Worm (Caenorhabditis elegans): ENCODE data around the gene F59F5.7.

The F59F5.7 gene

DNA sequence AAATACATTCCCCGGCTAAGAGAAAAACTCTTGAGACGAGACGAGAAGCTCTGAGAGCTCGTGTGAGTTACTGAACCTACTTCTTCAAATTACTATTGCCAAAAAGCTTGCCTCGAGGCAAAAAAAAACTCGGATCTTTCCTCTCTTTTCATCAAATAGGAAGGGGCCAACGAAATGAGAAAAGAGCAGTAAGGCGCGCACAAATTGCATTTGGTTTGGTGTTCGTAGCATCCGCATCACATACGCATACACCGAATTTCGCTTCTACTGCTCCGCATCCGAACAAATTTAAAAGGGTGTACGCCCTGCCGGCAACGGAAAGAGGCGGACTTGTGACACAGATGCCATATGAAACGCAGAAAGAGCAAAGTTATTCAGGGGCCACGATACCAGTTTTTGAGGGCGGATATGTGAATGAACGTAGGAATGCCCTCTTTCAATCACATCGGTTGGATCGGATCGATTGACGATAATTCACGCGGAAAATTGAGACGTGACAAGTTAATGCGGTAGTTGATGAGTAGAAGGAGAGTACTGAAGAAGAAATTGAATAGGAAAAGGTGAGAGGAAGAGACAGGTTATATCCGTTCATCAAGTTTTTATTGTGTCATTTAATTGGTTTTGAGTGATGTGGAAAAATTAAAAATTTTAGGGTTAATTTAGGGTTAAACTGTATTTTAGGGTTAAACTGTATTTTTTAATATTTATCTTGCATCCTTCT is 35.6 kb downstream of the F59F5.7 start:
- TF ChIP-seq ztf-23 (GFP tag; IDR thresholded peaks at IDR 0.05) (no peak), med-1 (GFP tag; optimal IDR thresholded peaks at IDR 0.05; ENCODE audit: insufficient read depth) (no peak), flt-1 (GFP tag; IDR thresholded peaks at IDR 0.05) (no peak), tab-1 (GFP tag; IDR thresholded peaks at IDR 0.05) (no peak), cog-1 (tag; optimal IDR thresholded peaks at IDR 0.05) (no peak), ref-1 (GFP tag; conservative IDR thresholded peaks at IDR 0.05) (no peak), T22C8.4 (GFP tag; IDR thresholded peaks at IDR 0.05) (no peak), ztf-29 (GFP tag; IDR thresholded peaks at IDR 0.05) (no peak), klf-2 (GFP tag; conservative IDR thresholded peaks at IDR 0.05) (no peak)

DNA sequence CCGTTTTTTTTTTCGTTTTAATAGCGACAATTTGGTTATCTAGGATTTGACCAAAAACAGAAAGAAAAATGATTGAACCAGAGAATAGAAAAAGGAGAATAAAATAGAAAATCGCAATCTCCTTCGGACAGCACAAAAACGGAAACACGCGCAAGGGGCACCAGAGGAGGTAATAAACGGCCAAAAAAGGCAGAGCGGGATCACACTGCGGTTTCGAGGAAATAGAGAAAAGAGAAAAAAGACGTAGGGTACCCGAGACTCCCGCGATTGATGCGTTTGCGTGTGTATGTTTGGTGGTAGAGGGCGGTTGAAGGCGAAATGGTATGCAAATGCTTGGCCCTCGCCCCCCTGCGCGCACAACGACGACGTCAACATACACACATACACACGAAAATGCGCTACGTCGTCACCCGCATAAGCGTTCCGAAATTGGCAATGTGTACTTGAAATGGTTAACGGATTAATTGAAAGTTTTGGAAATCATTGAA is 37.2 kb downstream of the F59F5.7 start:
- TF ChIP-seq tab-1 (GFP tag; IDR thresholded peaks at IDR 0.05) (0 out of 2 replicates have a peak, but pooled peaks have one; percentile 40), T22C8.4 (GFP tag; IDR thresholded peaks at IDR 0.05) (no peak)

DNA sequence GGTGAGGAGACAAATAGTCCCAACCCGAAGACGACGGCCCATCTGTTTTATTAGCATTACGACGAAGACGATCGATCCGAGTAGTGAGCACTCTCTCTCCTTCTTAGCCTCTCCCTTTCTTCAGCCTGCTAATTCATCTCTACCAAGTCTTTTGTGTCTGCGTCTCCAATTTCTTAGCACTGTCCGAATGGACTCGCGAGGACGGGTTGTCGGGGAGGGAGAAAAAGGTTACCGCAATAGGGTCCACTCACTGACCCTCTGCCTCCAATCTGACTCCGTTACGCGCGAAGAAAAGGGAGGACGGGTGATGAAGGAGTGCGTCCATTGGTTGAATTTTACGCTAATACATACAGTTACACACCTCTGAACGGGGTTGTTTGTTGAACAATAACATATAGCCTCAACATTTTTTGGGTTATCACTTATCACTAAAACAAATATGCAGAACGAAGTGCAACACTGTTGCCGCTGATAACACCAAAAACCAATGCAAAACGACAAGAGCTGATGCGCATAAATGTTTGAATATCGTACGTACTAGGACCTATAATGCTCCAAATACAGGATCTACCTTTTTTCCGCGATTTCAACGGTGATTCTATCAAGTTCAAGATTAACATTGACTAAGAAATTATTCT is 38.4 kb downstream of the F59F5.7 start:
- TF ChIP-seq T22C8.4 (GFP tag; IDR thresholded peaks at IDR 0.05) (peak; percentile 19; the same call in 1 of the 2 replicates), ztf-29 (GFP tag; IDR thresholded peaks at IDR 0.05) (no peak), flt-1 (GFP tag; IDR thresholded peaks at IDR 0.05) (peak; percentile 51; the same call in 1 of the 2 replicates)

DNA sequence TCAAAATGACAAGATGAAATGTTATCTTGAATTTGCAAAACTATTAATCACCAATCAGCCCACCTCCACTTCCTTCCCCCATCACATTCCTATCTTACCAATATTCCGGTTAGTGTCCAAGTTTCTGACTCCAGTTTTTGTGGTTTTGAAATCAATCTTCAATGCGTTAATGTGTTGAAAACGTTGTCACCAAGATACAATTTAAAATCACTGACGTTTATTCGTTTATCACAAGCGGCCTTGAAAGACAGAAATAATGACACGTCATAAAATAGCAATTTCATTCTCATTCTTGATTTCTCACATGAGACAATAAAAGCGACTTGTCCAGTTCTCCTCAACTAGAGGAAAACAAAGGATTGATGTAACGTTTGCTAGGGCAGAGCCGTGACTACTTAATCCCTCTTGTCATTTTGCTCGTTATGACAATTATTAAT is 40.4 kb downstream of the F59F5.7 start:
- TF ChIP-seq ztf-29 (GFP tag; IDR thresholded peaks at IDR 0.05) (no peak), med-1 (GFP tag; optimal IDR thresholded peaks at IDR 0.05; ENCODE audit: insufficient read depth) (no peak), T22C8.4 (GFP tag; IDR thresholded peaks at IDR 0.05) (no peak), klf-2 (GFP tag; conservative IDR thresholded peaks at IDR 0.05) (no peak), ztf-23 (GFP tag; IDR thresholded peaks at IDR 0.05) (no peak), flt-1 (GFP tag; IDR thresholded peaks at IDR 0.05) (no peak), cog-1 (tag; optimal IDR thresholded peaks at IDR 0.05) (no peak), tab-1 (GFP tag; IDR thresholded peaks at IDR 0.05) (no peak), ref-1 (GFP tag; conservative IDR thresholded peaks at IDR 0.05) (no peak)

DNA sequence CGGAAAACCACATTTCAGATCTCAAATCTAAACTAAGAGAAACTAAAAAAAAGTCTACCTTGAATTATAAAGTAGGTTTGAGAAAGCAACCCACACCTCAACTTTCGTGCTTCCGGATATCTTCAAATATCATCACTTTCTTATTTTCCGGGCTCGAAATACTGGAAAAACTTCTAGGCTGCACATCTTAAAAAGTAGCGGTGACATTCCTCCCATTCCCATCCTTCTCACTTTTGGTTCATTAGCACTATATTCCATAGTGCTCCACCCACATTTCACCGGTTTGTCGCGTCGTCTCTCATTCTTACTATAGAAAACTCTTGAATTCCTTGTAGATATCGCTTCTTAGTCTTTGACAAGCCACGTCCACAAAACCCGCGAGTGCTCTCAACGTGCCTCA is 45.1 kb downstream of the F59F5.7 start, which contains the start of gene flp-19:
flp-19 (plus strand) TSS at position 301 of the 400 bp plus-strand sequence.
- TF ChIP-seq flt-1 (GFP tag; IDR thresholded peaks at IDR 0.05) (no peak), ztf-23 (GFP tag; IDR thresholded peaks at IDR 0.05) (no peak), ref-1 (GFP tag; conservative IDR thresholded peaks at IDR 0.05) (no peak), T22C8.4 (GFP tag; IDR thresholded peaks at IDR 0.05) (no peak), ztf-29 (GFP tag; IDR thresholded peaks at IDR 0.05) (no peak), cog-1 (tag; optimal IDR thresholded peaks at IDR 0.05) (no peak), klf-2 (GFP tag; conservative IDR thresholded peaks at IDR 0.05) (no peak), tab-1 (GFP tag; IDR thresholded peaks at IDR 0.05) (no peak), med-1 (GFP tag; optimal IDR thresholded peaks at IDR 0.05; ENCODE audit: insufficient read depth) (no peak)

DNA sequence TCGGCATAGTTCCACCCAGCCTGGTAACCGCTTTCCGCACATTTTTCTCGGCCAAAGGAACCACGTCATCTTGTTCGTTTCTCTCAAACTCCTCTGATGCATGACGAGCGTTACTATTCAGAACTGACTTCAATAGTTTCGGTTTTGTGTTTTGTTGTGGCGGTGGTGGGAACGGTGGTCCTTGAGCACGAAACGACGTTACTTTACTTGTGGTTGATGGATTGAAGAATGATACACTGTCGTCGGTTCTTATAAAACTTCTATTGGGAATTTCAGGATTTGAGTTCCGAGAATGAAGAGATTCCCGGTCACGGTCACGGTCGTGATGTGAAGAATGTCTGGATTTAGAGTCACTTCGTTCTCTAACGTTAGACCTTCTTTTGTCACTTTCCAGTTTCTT is 50.6 kb downstream of the F59F5.7 start:
- TF ChIP-seq ztf-23 (GFP tag; IDR thresholded peaks at IDR 0.05) (no peak), tab-1 (GFP tag; IDR thresholded peaks at IDR 0.05) (no peak), flt-1 (GFP tag; IDR thresholded peaks at IDR 0.05) (no peak), T22C8.4 (GFP tag; IDR thresholded peaks at IDR 0.05) (no peak)

DNA sequence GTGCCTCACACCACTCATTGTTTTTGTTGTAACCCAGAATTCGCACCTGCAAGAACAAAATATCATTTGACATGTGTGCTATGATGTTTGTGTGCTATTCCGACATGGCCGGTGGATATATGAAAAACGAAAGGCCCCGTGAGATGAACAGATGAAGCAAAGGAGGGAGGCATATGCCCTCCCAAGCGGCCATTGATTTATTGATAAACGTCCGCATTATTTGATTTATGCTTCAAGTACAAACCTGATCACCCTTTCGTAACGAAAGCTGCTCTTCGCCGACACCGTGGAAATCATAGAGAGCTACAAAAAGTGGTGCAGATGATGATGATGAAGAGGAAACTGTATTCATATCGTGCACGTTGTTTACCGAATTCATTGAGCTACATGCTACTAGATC is 53.1 kb downstream of the F59F5.7 start:
- TF ChIP-seq cog-1 (tag; optimal IDR thresholded peaks at IDR 0.05) (no peak), flt-1 (GFP tag; IDR thresholded peaks at IDR 0.05) (no peak), ztf-29 (GFP tag; IDR thresholded peaks at IDR 0.05) (no peak), med-1 (GFP tag; optimal IDR thresholded peaks at IDR 0.05; ENCODE audit: insufficient read depth) (no peak), ref-1 (GFP tag; conservative IDR thresholded peaks at IDR 0.05) (no peak), T22C8.4 (GFP tag; IDR thresholded peaks at IDR 0.05) (no peak), ztf-23 (GFP tag; IDR thresholded peaks at IDR 0.05) (no peak), tab-1 (GFP tag; IDR thresholded peaks at IDR 0.05) (no peak), klf-2 (GFP tag; conservative IDR thresholded peaks at IDR 0.05) (no peak)

DNA sequence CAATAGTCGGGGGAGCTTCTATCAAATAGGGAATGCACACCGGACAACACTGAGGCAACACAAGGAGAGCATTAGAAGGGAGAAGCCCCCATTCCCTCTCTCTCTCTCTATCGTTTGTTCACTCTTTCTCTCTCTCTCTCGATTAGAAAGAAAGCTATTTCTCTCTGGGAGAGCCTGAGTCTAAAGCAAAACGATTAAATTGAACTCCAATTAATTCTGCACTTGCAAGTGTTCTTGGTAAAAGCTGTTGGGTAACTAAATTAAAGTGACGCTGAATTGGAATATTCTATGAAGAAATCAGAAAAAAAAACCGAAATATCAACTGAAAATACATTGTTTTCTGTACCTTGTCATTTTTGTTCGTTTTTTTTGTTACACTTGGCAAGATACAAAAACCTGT is 56.7 kb downstream of the F59F5.7 start:
- no peak for TF ChIP-seq ztf-29 (GFP tag; IDR thresholded peaks at IDR 0.05)
- no peak for TF ChIP-seq flt-1 (GFP tag; IDR thresholded peaks at IDR 0.05)
- no peak for TF ChIP-seq tab-1 (GFP tag; IDR thresholded peaks at IDR 0.05)
- TF ChIP-seq med-1 (GFP tag; optimal IDR thresholded peaks at IDR 0.05; ENCODE audit: insufficient read depth), result no peak
- TF ChIP-seq cog-1 (tag; optimal IDR thresholded peaks at IDR 0.05), result no peak
- TF ChIP-seq T22C8.4 (GFP tag; IDR thresholded peaks at IDR 0.05), result no peak
- no peak for TF ChIP-seq klf-2 (GFP tag; conservative IDR thresholded peaks at IDR 0.05)
- no peak for TF ChIP-seq ztf-23 (GFP tag; IDR thresholded peaks at IDR 0.05)
- no peak for TF ChIP-seq ref-1 (GFP tag; conservative IDR thresholded peaks at IDR 0.05)
